Worm (Caenorhabditis elegans): ENCODE data around the gene mcm-10.

ce11 chrIII:11361394-11361793, 44.0 kb downstream of the mcm-10 start:
- TF ChIP-seq unc-130 (tag; optimal IDR thresholded peaks at IDR 0.05): no peak
- no peak for TF ChIP-seq Y116A8C.19 (tag; optimal IDR thresholded peaks at IDR 0.05; ENCODE audit: borderline replicate concordance)
- TF ChIP-seq lin-13 (GFP tag; optimal IDR thresholded peaks at IDR 0.05): no peak
- TF ChIP-seq lin-15B (tag; optimal IDR thresholded peaks at IDR 0.05): no peak
- no peak for TF ChIP-seq aly-2 (tag; optimal IDR thresholded peaks at IDR 0.05)
- no peak for TF ChIP-seq tlp-1 (tag; optimal IDR thresholded peaks at IDR 0.05)
- TF ChIP-seq ama-1 (optimal IDR thresholded peaks at IDR 0.05): no peak
- no peak for TF ChIP-seq egl-27 (tag; optimal IDR thresholded peaks at IDR 0.05)

All from whole organism, L1 larva.